Worm (Caenorhabditis elegans): ENCODE results near the gene str-82.

The str-82 gene

ce11 chrV:3981680-3982079 is 7.2 kb downstream of the str-82 start, which contains the start of gene nlp-30 (continued):
- TF ChIP-seq efl-1 (GFP tag; optimal IDR thresholded peaks at IDR 0.05) (no peak), F52B5.7 (tag; optimal IDR thresholded peaks at IDR 0.05) (no peak), ets-4 (GFP tag; optimal IDR thresholded peaks at IDR 0.05) (no peak), ceh-58 (GFP tag; IDR thresholded peaks at IDR 0.05) (no peak), aptf-3 (GFP tag; IDR thresholded peaks at IDR 0.05) (no peak), ZK185.1 (tag; optimal IDR thresholded peaks at IDR 0.05; ENCODE audit: poor library complexity, severe bottlenecking) (no peak)

ce11 chrV:3984178-3984577 is 9.7 kb downstream of the str-82 start, which contains the start of gene nlp-29:
nlp-29 (plus strand) TSS chrV:3984425.
- TF ChIP-seq K11D2.4 (GFP tag; IDR thresholded peaks at IDR 0.05) (no peak), D2030.7 (GFP tag; IDR thresholded peaks at IDR 0.05) (no peak), nhr-90 (tag; optimal IDR thresholded peaks at IDR 0.05) (no peak), K12H6.12 (tag; optimal IDR thresholded peaks at IDR 0.05) (no peak), ets-4 (GFP tag; optimal IDR thresholded peaks at IDR 0.05) (no peak), cebp-2 (GFP tag; IDR thresholded peaks at IDR 0.05) (no peak), let-607 (tag; optimal IDR thresholded peaks at IDR 0.05) (no peak), tlf-1 (GFP tag; optimal IDR thresholded peaks at IDR 0.05) (no peak), F22D6.2 (tag; optimal IDR thresholded peaks at IDR 0.05) (no peak), tbp1 (GFP tag; optimal IDR thresholded peaks at IDR 0.05) (no peak), B0019.2 (GFP tag; conservative IDR thresholded peaks at IDR 0.05) (no peak), bed-1 (GFP tag; IDR thresholded peaks at IDR 0.05) (no peak), F39B2.1 (GFP tag; IDR thresholded peaks at IDR 0.05) (no peak), F52B5.7 (tag; optimal IDR thresholded peaks at IDR 0.05) (no peak), tbx-9 (tag; optimal IDR thresholded peaks at IDR 0.05; ENCODE audit: borderline replicate concordance) (no peak), F55B11.4 (tag; optimal IDR thresholded peaks at IDR 0.05; ENCODE audit: borderline replicate concordance, insufficient read depth) (no peak), efl-1 (GFP tag; optimal IDR thresholded peaks at IDR 0.05) (no peak)

ce11 chrV:3985104-3985503 is 10.6 kb downstream of the str-82 start:
- TF ChIP-seq snpc-3.4 (tag; optimal IDR thresholded peaks at IDR 0.05): no peak

ce11 chrV:3987616-3988015 is 13.2 kb downstream of the str-82 start, which contains the start of gene nlp-28:
nlp-28 (plus strand) TSS chrV:3987900.
- TF ChIP-seq repo-1 (tag; optimal IDR thresholded peaks at IDR 0.05) (no peak), zim-3 (tag; optimal IDR thresholded peaks at IDR 0.05) (no peak), ama-1 (optimal IDR thresholded peaks at IDR 0.05) (peak; percentile 39), ama-1 (GFP tag; optimal IDR thresholded peaks at IDR 0.05) (no peak), lir-1 (GFP tag; conservative IDR thresholded peaks at IDR 0.05) (no peak), ceh-100 (GFP tag; IDR thresholded peaks at IDR 0.05) (no peak), akir-1 (GFP tag; optimal IDR thresholded peaks at IDR 0.05) (no peak)

DNA sequence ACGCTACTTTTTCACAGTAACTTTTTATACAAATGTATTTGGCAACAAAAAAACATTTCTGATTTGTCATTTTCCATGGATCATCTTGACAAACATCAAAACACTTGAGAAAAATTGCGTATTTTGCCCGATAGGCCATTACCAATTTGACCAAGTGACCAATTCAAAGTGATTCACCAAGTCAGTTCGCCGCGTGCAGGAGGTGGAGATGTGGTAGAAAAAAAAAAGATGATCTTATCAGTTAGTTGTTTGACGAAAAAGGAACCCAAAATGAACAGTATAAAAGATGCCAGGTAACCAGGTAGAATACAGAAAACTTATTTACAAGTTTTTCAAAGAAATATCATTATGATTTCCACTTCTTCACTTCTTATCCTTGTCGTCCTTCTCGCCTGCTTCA is 14.6 kb downstream of the str-82 start, which contains the start of gene nlp-27:
Gene nlp-27, plus strand, starts transcription at position 309 of the 400 bp plus-strand sequence.
- TF ChIP-seq attf-6 (GFP tag; IDR thresholded peaks at IDR 0.05) (no peak), mxl-1 (tag; optimal IDR thresholded peaks at IDR 0.05) (no peak), B0019.2 (GFP tag; conservative IDR thresholded peaks at IDR 0.05) (no peak), unc-62 (GFP tag; optimal IDR thresholded peaks at IDR 0.05) (no peak), Y53F4B.3 (GFP tag; IDR thresholded peaks at IDR 0.05) (no peak), F55B11.4 (tag; optimal IDR thresholded peaks at IDR 0.05; ENCODE audit: borderline replicate concordance, insufficient read depth) (no peak), chd-7 (tag; optimal IDR thresholded peaks at IDR 0.05) (no peak), ztf-18 (tag; optimal IDR thresholded peaks at IDR 0.05) (no peak), D2030.7 (GFP tag; IDR thresholded peaks at IDR 0.05) (no peak), nhr-120 (GFP tag; IDR thresholded peaks at IDR 0.05) (no peak), lsy-27 (tag; optimal IDR thresholded peaks at IDR 0.05; ENCODE audit: borderline replicate concordance, insufficient read depth) (no peak), F22D6.2 (tag; optimal IDR thresholded peaks at IDR 0.05) (no peak), gei-17 (GFP tag; optimal IDR thresholded peaks at IDR 0.05) (no peak), fkh-3 (tag; optimal IDR thresholded peaks at IDR 0.05) (no peak), bed-1 (GFP tag; IDR thresholded peaks at IDR 0.05) (no peak), zfh-2 (GFP tag; conservative IDR thresholded peaks at IDR 0.05) (no peak), C17E4.6 (GFP tag; IDR thresholded peaks at IDR 0.05) (no peak)

Data from whole organism, young adult.